Worm (Caenorhabditis elegans) whole organism, midembryonic: ENCODE measurements around the gene idhb-1.

Source experiments
- T22C8.4 ChIP-seq: fragments of 200-800 bp; sonication (Bioruptor generic); IDR thresholded peaks from 2 replicates; pipeline ENCODE4 v1.3.6; 2022; ENCODE audit warnings: missing genetic modification characterization, missing compliant biosample characterization
- cog-1 ChIP-seq: sonication (generic microtip); optimal IDR thresholded peaks from 2 replicates; lab custom pipeline; 2016; ENCODE audit warnings: missing genetic modification characterization, missing compliant biosample characterization
- flt-1 ChIP-seq: fragments of 200-800 bp; sonication (Bioruptor generic); IDR thresholded peaks from 2 replicates; pipeline ENCODE4 v1.3.6; 2022; ENCODE audit warnings: missing genetic modification characterization, missing compliant biosample characterization
- klf-2 ChIP-seq: fragments of 200-800 bp; sonication (Bioruptor generic); conservative IDR thresholded peaks from 2 replicates; pipeline ENCODE4 v1.3.6; 2022; ENCODE audit warnings: missing genetic modification reagents, missing genetic modification characterization, missing compliant biosample characterization
- med-1 ChIP-seq: sonication (generic microtip); optimal IDR thresholded peaks from 2 replicates; lab custom pipeline; 2017; ENCODE audit warnings: missing genetic modification characterization, mild to moderate bottlenecking, missing compliant biosample characterization, antibody characterized with exemption, missing genetic modification reagents; ENCODE audit not compliant: insufficient read depth
- ref-1 ChIP-seq: fragments of 200-800 bp; sonication (Bioruptor generic); conservative IDR thresholded peaks from 2 replicates; pipeline ENCODE4 v1.3.6; 2022; ENCODE audit warnings: missing genetic modification reagents, missing genetic modification characterization, missing compliant biosample characterization
- tab-1 ChIP-seq: fragments of 200-800 bp; sonication (Bioruptor generic); IDR thresholded peaks from 2 replicates; pipeline ENCODE4 v1.3.6; 2022; ENCODE audit warnings: missing genetic modification characterization, missing compliant biosample characterization
- ztf-23 ChIP-seq: fragments of 200-800 bp; sonication (Bioruptor generic); IDR thresholded peaks from 2 replicates; pipeline ENCODE4 v1.3.6; 2022; ENCODE audit warnings: missing genetic modification reagents, missing genetic modification characterization, missing compliant biosample characterization
- ztf-29 ChIP-seq: fragments of 200-800 bp; sonication (Bioruptor generic); IDR thresholded peaks from 2 replicates; pipeline ENCODE4 v1.3.6; 2022; ENCODE audit warnings: missing genetic modification reagents, missing genetic modification characterization, missing compliant biosample characterization

DNA sequence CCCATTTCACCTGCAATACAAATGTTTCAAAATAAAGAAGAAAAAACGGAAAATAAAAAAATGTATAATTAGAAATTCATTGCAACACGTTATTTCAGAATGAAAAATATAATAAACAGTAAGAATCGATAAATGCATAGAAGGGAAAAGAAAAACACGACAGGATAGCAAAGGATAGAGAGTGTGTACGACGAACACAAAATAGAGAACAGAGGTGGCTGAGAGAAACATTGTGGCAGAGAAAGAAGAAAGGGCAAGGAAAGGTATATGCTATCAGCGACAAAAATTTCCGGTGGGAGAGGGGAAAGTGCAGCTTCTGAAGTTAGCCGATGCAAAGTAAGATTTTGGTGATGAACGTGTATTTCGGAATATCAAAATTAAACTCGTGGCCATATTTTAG, 48.0 kb downstream of the idhb-1 start, which contains the start of gene F28H6.6:
- TF ChIP-seq cog-1, result no peak
- TF ChIP-seq tab-1 (GFP tag; lab: Robert Waterston, UW), result no peak
- no peak for TF ChIP-seq ztf-23
- TF ChIP-seq flt-1, result no peak
- TF ChIP-seq T22C8.4 (GFP tag; lab: Robert Waterston, UW), result no peak
- no peak for TF ChIP-seq ref-1 (GFP tag; lab: Robert Waterston, UW)
- TF ChIP-seq ztf-29 (GFP tag; lab: Robert Waterston, UW), result no peak
- TF ChIP-seq med-1 (GFP tag; lab: Kevin White, UChicago), result no peak
- TF ChIP-seq klf-2 (GFP tag; lab: Robert Waterston, UW), result no peak
